Fruit fly (Drosophila melanogaster): Measurements from ENCODE around the gene Golgin104.
A peak's percentile ranks its signal among the peaks of the same experiment; 100 is the strongest.

dm6 chr3L:16385880-16386584, 34.3 kb upstream of the Golgin104 start, which contains the start of the genes Agpat3 and RAF2:
- TF ChIP-seq lola (GFP tag; optimal IDR thresholded peaks at IDR 0.05): peak in 2 of 3 experiments; percentile 36 to 59
- TF ChIP-seq CG18262 (tag; optimal IDR thresholded peaks at IDR 0.05): peak; percentile 50
- no peak for TF ChIP-seq hkb (optimal IDR thresholded peaks at IDR 0.05)
- TF ChIP-seq hkb (GFP tag; IDR thresholded peaks at IDR 0.05): no peak
- TF ChIP-seq Max (GFP tag; optimal IDR thresholded peaks at IDR 0.05): peak; percentile 19
- no peak for TF ChIP-seq tna (GFP tag; IDR thresholded peaks at IDR 0.05; ENCODE audit: partially characterized antibody)
- no peak for TF ChIP-seq CG1647 (GFP tag; optimal IDR thresholded peaks at IDR 0.05)
- TF ChIP-seq Sox102F (GFP tag; optimal IDR thresholded peaks at IDR 0.05): peak; percentile 46
- no peak for TF ChIP-seq gt (GFP tag; IDR thresholded peaks at IDR 0.05)
- TF ChIP-seq org-1 (GFP tag; optimal IDR thresholded peaks at IDR 0.05): no peak
- TF ChIP-seq wdn (GFP tag; IDR thresholded peaks at IDR 0.05): peak; percentile 44; the same call in 1 of the 2 replicates
- TF ChIP-seq Tbp (GFP tag; optimal IDR thresholded peaks at IDR 0.05): no peak
- no peak for TF ChIP-seq Bgb (GFP tag; IDR thresholded peaks at IDR 0.05; ENCODE audit: partially characterized antibody)
- peak; percentile 6 for TF ChIP-seq CG8944 (GFP tag; optimal IDR thresholded peaks at IDR 0.05)
- no peak for TF ChIP-seq CG6272 (GFP tag; IDR thresholded peaks at IDR 0.05)
